Worm (Caenorhabditis elegans) whole organism, mixed stage, embryonic: ENCODE data around the gene exo-1.

Source experiments
- ceh-43 ChIP-seq: fragments of 200-800 bp; sonication (Bioruptor generic); optimal IDR thresholded peaks from 2 replicates; lab custom pipeline; 2018; ENCODE audit warnings: mild to moderate bottlenecking, missing genetic modification characterization, moderate library complexity, missing compliant biosample characterization
- elt-3 ChIP-seq: fragments of 150-350 bp; optimal IDR thresholded peaks from 2 replicates; lab custom pipeline; 2014; ENCODE audit warnings: missing biosample characterization, missing genetic modification characterization
- ham-2 ChIP-seq: fragments of 200-800 bp; sonication (Bioruptor generic); optimal IDR thresholded peaks from 2 replicates; lab custom pipeline; 2018; ENCODE audit warnings: mild to moderate bottlenecking, missing genetic modification characterization, missing compliant biosample characterization
- nhr-12 ChIP-seq: fragments of 150-350 bp; optimal IDR thresholded peaks from 2 replicates; lab custom pipeline; 2014; ENCODE audit warnings: missing biosample characterization, missing genetic modification characterization
- nhr-2 ChIP-seq: fragments of 150-350 bp; optimal IDR thresholded peaks from 2 replicates; lab custom pipeline; 2014; ENCODE audit warnings: missing biosample characterization, missing genetic modification characterization
- pha-4 ChIP-seq: fragments of 150-350 bp; optimal IDR thresholded peaks from 2 replicates; lab custom pipeline; 2018; ENCODE audit warnings: missing biosample characterization, missing genetic modification reagents, missing genetic modification characterization
- snpc-4 ChIP-seq: fragments of 150-350 bp; optimal IDR thresholded peaks from 2 replicates; lab custom pipeline; 2014; ENCODE audit warnings: missing biosample characterization, missing genetic modification characterization
- unc-39 ChIP-seq: fragments of 150-350 bp; optimal IDR thresholded peaks from 2 replicates; lab custom pipeline; 2014; ENCODE audit warnings: missing biosample characterization, missing genetic modification characterization
- unc-62 ChIP-seq: fragments of 150-350 bp; optimal IDR thresholded peaks from 2 replicates; lab custom pipeline; 2014; ENCODE audit warnings: missing biosample characterization, missing genetic modification reagents, missing genetic modification characterization
- ztf-11 ChIP-seq: fragments of 150-350 bp; optimal IDR thresholded peaks from 2 replicates; lab custom pipeline; 2014; ENCODE audit warnings: missing biosample characterization, missing genetic modification characterization

- TF ChIP-seq ztf-11 (tag; lab: Kevin White, UChicago) (no peak), snpc-4 (tag; lab: Kevin White, UChicago) (no peak), ham-2 (GFP tag; lab: Kevin White, UChicago) (no peak), nhr-2 (no peak), unc-39 (no peak), unc-62 (GFP tag; lab: Kevin White, UChicago) (no peak), nhr-12 (tag; lab: Kevin White, UChicago) (no peak), elt-3 (tag; lab: Kevin White, UChicago) (no peak), ceh-43 (GFP tag; lab: Kevin White, UChicago) (no peak), pha-4 (tag; lab: Kevin White, UChicago) (no peak)
Measured at ce11 chrIII:13474482-13474881, 51.2 kb downstream of the exo-1 start.
